Worm (Caenorhabditis elegans): ENCODE results near the gene Y73C8C.8.
A peak's percentile ranks its signal among the peaks of the same experiment; 100 is the strongest.

Y73C8C.8 gene

ce11 chrV:3113751-3114150 is at the start of gene Y73C8C.8:
Gene Y73C8C.8, minus strand, starts transcription at chrV:3113851.
- TF ChIP-seq cey-2 (tag; optimal IDR thresholded peaks at IDR 0.05; ENCODE audit: borderline replicate concordance, insufficient read depth), result no peak
- TF ChIP-seq ceh-44 (GFP tag; IDR thresholded peaks at IDR 0.05), result no peak

DNA sequence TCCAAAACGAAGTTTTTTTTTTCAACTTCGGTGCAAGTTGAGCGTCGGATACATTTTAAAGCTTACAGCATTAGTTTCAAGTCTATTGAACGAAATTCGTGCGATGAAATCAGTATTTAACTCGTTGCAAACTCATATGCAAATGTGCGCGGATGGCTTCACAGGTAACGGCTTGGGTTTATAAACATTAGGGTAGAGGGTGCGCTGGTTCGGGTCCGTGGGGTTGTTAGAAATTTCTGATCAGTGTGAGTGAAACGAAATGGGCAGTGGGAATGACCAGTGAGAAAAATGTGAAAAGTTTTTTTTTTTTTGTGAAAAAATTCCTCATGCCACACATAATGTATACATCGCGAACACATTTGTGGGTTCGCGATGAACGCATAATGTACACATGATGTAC is 49.5 kb upstream of the Y73C8C.8 start:
- TF ChIP-seq lin-38 (GFP tag; IDR thresholded peaks at IDR 0.05), result no peak
- TF ChIP-seq T20F7.1 (GFP tag; optimal IDR thresholded peaks at IDR 0.05), result no peak
- peak; percentile 62; the same call in 1 of the 2 replicates for TF ChIP-seq lim-7 (GFP tag; IDR thresholded peaks at IDR 0.05)
- 0 out of 2 replicates have a peak, but pooled peaks have one; percentile 52 for TF ChIP-seq tra-1 (GFP tag; IDR thresholded peaks at IDR 0.05)
- no peak for TF ChIP-seq nhr-102 (tag; optimal IDR thresholded peaks at IDR 0.05)
- no peak for TF ChIP-seq dpl-1 (GFP tag; optimal IDR thresholded peaks at IDR 0.05)
- no peak for TF ChIP-seq nhr-77 (tag; optimal IDR thresholded peaks at IDR 0.05)
- no peak for TF ChIP-seq nhr-41 (GFP tag; IDR thresholded peaks at IDR 0.05)
- no peak for TF ChIP-seq nhr-11 (tag; optimal IDR thresholded peaks at IDR 0.05)
- no peak for TF ChIP-seq ztf-11 (tag; optimal IDR thresholded peaks at IDR 0.05)
- 0 out of 2 replicates have a peak, but pooled peaks have one; percentile 23 for TF ChIP-seq dmd-9 (GFP tag; IDR thresholded peaks at IDR 0.05)
- TF ChIP-seq mxl-3 (GFP tag; optimal IDR thresholded peaks at IDR 0.05), result no peak
- no peak for TF ChIP-seq ceh-62 (tag; optimal IDR thresholded peaks at IDR 0.05)
- peak; percentile 66 for TF ChIP-seq F49E8.2 (tag; optimal IDR thresholded peaks at IDR 0.05; ENCODE audit: borderline replicate concordance)
- TF ChIP-seq set-16 (GFP tag; IDR thresholded peaks at IDR 0.05), result no peak
- no peak for TF ChIP-seq mdl-1 (tag; optimal IDR thresholded peaks at IDR 0.05)
- no peak for TF ChIP-seq mxl-2 (GFP tag; conservative IDR thresholded peaks at IDR 0.05)
- TF ChIP-seq mdt-29 (GFP tag; IDR thresholded peaks at IDR 0.05), result peak; percentile 34; the same call in 1 of the 2 replicates
- TF ChIP-seq mep-1 (tag; optimal IDR thresholded peaks at IDR 0.05), result no peak
- TF ChIP-seq arid-1 (GFP tag; conservative IDR thresholded peaks at IDR 0.05), result peak; percentile 51; the same call in 1 of the 2 replicates
- no peak for TF ChIP-seq daf-8 (GFP tag; IDR thresholded peaks at IDR 0.05)
- no peak for TF ChIP-seq nhr-76 (tag; optimal IDR thresholded peaks at IDR 0.05)
- no peak for TF ChIP-seq Y105C5A.15 (GFP tag; IDR thresholded peaks at IDR 0.05)
- peak; percentile 80 for TF ChIP-seq egl-43 (GFP tag; IDR thresholded peaks at IDR 0.05)
- TF ChIP-seq D1046.2 (GFP tag; IDR thresholded peaks at IDR 0.05), result peak; percentile 58; the same call in 1 of the 2 replicates
- TF ChIP-seq sdz-12 (GFP tag; optimal IDR thresholded peaks at IDR 0.05), result no peak
- peak; percentile 61 for TF ChIP-seq Y48G9A.11 (GFP tag; IDR thresholded peaks at IDR 0.05)
- TF ChIP-seq hif-1 (tag; optimal IDR thresholded peaks at IDR 0.05), result no peak
- TF ChIP-seq nhr-10 (tag; optimal IDR thresholded peaks at IDR 0.05), result no peak
- TF ChIP-seq jun-1 (tag; optimal IDR thresholded peaks at IDR 0.05), result no peak
- TF ChIP-seq R02D3.7 (tag; optimal IDR thresholded peaks at IDR 0.05), result no peak
- no peak for TF ChIP-seq pha-4 (GFP tag; IDR thresholded peaks at IDR 0.05)
- no peak for TF ChIP-seq pha-4 (tag; optimal IDR thresholded peaks at IDR 0.05)
- no peak for TF ChIP-seq lin-15B (tag; optimal IDR thresholded peaks at IDR 0.05)
- TF ChIP-seq ama-1 (optimal IDR thresholded peaks at IDR 0.05), result no peak
- no peak for TF ChIP-seq aly-2 (tag; optimal IDR thresholded peaks at IDR 0.05)
- no peak for TF ChIP-seq lin-39 (tag; optimal IDR thresholded peaks at IDR 0.05)
- no peak for TF ChIP-seq unc-39 (tag; optimal IDR thresholded peaks at IDR 0.05)
- TF ChIP-seq spr-3 (GFP tag; optimal IDR thresholded peaks at IDR 0.05), result no peak
- TF ChIP-seq F10B5.3 (tag; optimal IDR thresholded peaks at IDR 0.05), result no peak
- TF ChIP-seq nhr-237 (tag; optimal IDR thresholded peaks at IDR 0.05), result no peak
- TF ChIP-seq tag-97 (GFP tag; IDR thresholded peaks at IDR 0.05), result no peak
- TF ChIP-seq hlh-11 (tag; optimal IDR thresholded peaks at IDR 0.05), result no peak
- TF ChIP-seq spr-1 (tag; optimal IDR thresholded peaks at IDR 0.05), result no peak
- TF ChIP-seq ceh-32 (tag; optimal IDR thresholded peaks at IDR 0.05; ENCODE audit: poor library complexity), result no peak
- TF ChIP-seq unc-62 (GFP tag; optimal IDR thresholded peaks at IDR 0.05 in 1 of 2), result peak in 1 of 2 experiments; percentile 44
- no peak for TF ChIP-seq unc-62 (tag; optimal IDR thresholded peaks at IDR 0.05)
- TF ChIP-seq dmd-8 (GFP tag; IDR thresholded peaks at IDR 0.05), result peak; percentile 82
